Fruit fly (Drosophila melanogaster): ENCODE data around the gene Rok.

- TF ChIP-seq Crg-1 (GFP tag; optimal IDR thresholded peaks at IDR 0.05): no peak
- no peak for TF ChIP-seq CG11617 (GFP tag; optimal IDR thresholded peaks at IDR 0.05)
- TF ChIP-seq CG5204 (GFP tag; optimal IDR thresholded peaks at IDR 0.05): no peak
- no peak for TF ChIP-seq tj (GFP tag; optimal IDR thresholded peaks at IDR 0.05)
- TF ChIP-seq kay (GFP tag; ENCODE audit: borderline replicate concordance): peak; percentile 28
- TF ChIP-seq pad (GFP tag; optimal IDR thresholded peaks at IDR 0.05): no peak
- no peak for TF ChIP-seq CG7101 (tag; optimal IDR thresholded peaks at IDR 0.05)
- TF ChIP-seq Hr96 (GFP tag; optimal IDR thresholded peaks at IDR 0.05): no peak
- no peak for TF ChIP-seq cic (GFP tag; optimal IDR thresholded peaks at IDR 0.05)
- no peak for TF ChIP-seq bab1 (GFP tag; optimal IDR thresholded peaks at IDR 0.05)
- no peak for TF ChIP-seq toe (GFP tag; optimal IDR thresholded peaks at IDR 0.05)
Observed at dm6 chrX:16670262-16670661, 33.0 kb upstream of the Rok start.

All from whole organism, adult.